Fruit fly (Drosophila melanogaster) whole organism, pupa: Measurements from ENCODE around the gene CG6574.

Source experiments
- CG10348 ChIP-seq: fragments of 200-800 bp; sonication (Bioruptor generic); IDR thresholded peaks from 2 replicates; pipeline ENCODE4 v1.3.6; 2022; ENCODE audit warnings: missing biosample characterization, missing genetic modification characterization
- CG14655 ChIP-seq: fragments of 200-800 bp; sonication (Bioruptor generic); optimal IDR thresholded peaks from 3 replicates; lab custom pipeline; 2017; ENCODE audit warnings: mild to moderate bottlenecking, missing biosample characterization, missing genetic modification reagents, missing genetic modification characterization
- CG32121 ChIP-seq: fragments of 200-800 bp; sonication (Bioruptor generic); IDR thresholded peaks from 2 replicates; pipeline ENCODE4 v1.3.6; 2022; ENCODE audit warnings: missing biosample characterization, missing genetic modification characterization
- CG4496 ChIP-seq: fragments of 200-800 bp; sonication (Bioruptor generic); IDR thresholded peaks from 3 replicates; pipeline ENCODE4 v1.3.6; 2022; ENCODE audit warnings: missing biosample characterization, missing genetic modification characterization
- CG9948 ChIP-seq: fragments of 200-800 bp; sonication (Bioruptor generic); optimal IDR thresholded peaks from 2 replicates; lab custom pipeline; 2018; ENCODE audit warnings: missing biosample characterization, mild to moderate bottlenecking, missing genetic modification characterization, moderate library complexity
- EcR ChIP-seq: fragments of 200-800 bp; sonication (Bioruptor generic); optimal IDR thresholded peaks from 3 replicates; lab custom pipeline; 2019; ENCODE audit warnings: missing biosample characterization, missing genetic modification characterization, mild to moderate bottlenecking, moderate library complexity, missing genetic modification reagents
- Ets98B ChIP-seq: fragments of 200-800 bp; sonication (Bioruptor generic); IDR thresholded peaks from 2 replicates; pipeline ENCODE4 v1.3.6; 2022; ENCODE audit warnings: missing biosample characterization, missing genetic modification characterization
- Pif1A ChIP-seq: fragments of 200-800 bp; sonication (Bioruptor generic); optimal IDR thresholded peaks from 3 replicates; lab custom pipeline; 2016; ENCODE audit warnings: missing biosample characterization, missing genetic modification characterization
- fd96Ca ChIP-seq: fragments of 200-800 bp; sonication (Bioruptor generic); IDR thresholded peaks from 3 replicates; pipeline ENCODE4 v1.3.6; 2022; ENCODE audit warnings: missing biosample characterization, missing genetic modification characterization

dm6 chr3R:10856618-10857017 lies 6.2 kb downstream of the CG6574 start, which contains the start of gene CG4570:
- TF ChIP-seq CG10348 (GFP tag; lab: Robert Waterston, UW) (no peak), CG9948 (no peak), fd96Ca (GFP tag; lab: Robert Waterston, UW) (no peak), CG32121 (GFP tag; lab: Robert Waterston, UW) (no peak), EcR (GFP tag; lab: Kevin White, UChicago) (no peak), Ets98B (GFP tag; lab: Robert Waterston, UW) (no peak), CG4496 (GFP tag; lab: Robert Waterston, UW) (no peak), CG14655 (GFP tag; lab: Kevin White, UChicago) (no peak), Pif1A (GFP tag; lab: Kevin White, UChicago) (no peak)
